Fruit fly (Drosophila melanogaster) whole organism, embryonic: ENCODE results near the gene wge.

Source experiments
- Ada2b ChIP-seq: fragments of 200-800 bp; sonication (Bioruptor generic); IDR thresholded peaks from 2 replicates; pipeline ENCODE4 v1.3.6; 2022; ENCODE audit warnings: missing biosample characterization, missing genetic modification characterization
- Atf-2 ChIP-seq: fragments of 200-800 bp; sonication (Bioruptor generic); optimal IDR thresholded peaks from 2 replicates; lab custom pipeline; 2016; ENCODE audit warnings: missing biosample characterization, missing genetic modification characterization
- B-H2 ChIP-seq: fragments of 200-800 bp; sonication (Bioruptor generic); optimal IDR thresholded peaks from 2 replicates; lab custom pipeline; 2018; ENCODE audit warnings: missing biosample characterization, mild to moderate bottlenecking, missing genetic modification characterization
- Bdp1 ChIP-seq: fragments of 200-800 bp; sonication (Bioruptor generic); optimal IDR thresholded peaks from 3 replicates; lab custom pipeline; 2016; ENCODE audit warnings: missing biosample characterization, missing genetic modification characterization
- CG10565 ChIP-seq: fragments of 200-800 bp; sonication (Bioruptor generic); optimal IDR thresholded peaks from 3 replicates; lab custom pipeline; 2016; ENCODE audit warnings: missing biosample characterization, mild to moderate bottlenecking, missing genetic modification characterization
- CG10959 ChIP-seq: fragments of 200-800 bp; sonication (Bioruptor generic); IDR thresholded peaks from 2 replicates; pipeline ENCODE4 v1.3.6; 2022; ENCODE audit warnings: missing biosample characterization, missing genetic modification characterization
- CG10979 ChIP-seq: fragments of 200-800 bp; sonication (Bioruptor generic); optimal IDR thresholded peaks from 2 replicates; lab custom pipeline; 2018; ENCODE audit warnings: missing biosample characterization, mild to moderate bottlenecking, missing genetic modification characterization, moderate library complexity
- CG11723 ChIP-seq: fragments of 200-800 bp; sonication (Bioruptor generic); optimal IDR thresholded peaks from 2 replicates; lab custom pipeline; 2017; ENCODE audit warnings: missing biosample characterization, mild to moderate bottlenecking, missing genetic modification characterization
- CG12071 ChIP-seq: fragments of 200-800 bp; sonication (Bioruptor generic); optimal IDR thresholded peaks from 3 replicates; lab custom pipeline; 2018; ENCODE audit warnings: missing biosample characterization, mild to moderate bottlenecking, missing genetic modification characterization
- CG12659 ChIP-seq: fragments of 200-800 bp; sonication (Bioruptor generic); optimal IDR thresholded peaks from 3 replicates; lab custom pipeline; 2017; ENCODE audit warnings: mild to moderate bottlenecking, missing biosample characterization, missing genetic modification reagents, missing genetic modification characterization
- CG14965 ChIP-seq: fragments of 200-800 bp; sonication (Bioruptor generic); optimal IDR thresholded peaks from 2 replicates; lab custom pipeline; 2016; ENCODE audit warnings: missing biosample characterization, missing genetic modification characterization, borderline replicate concordance
- CG15269 ChIP-seq: fragments of 200-800 bp; sonication (Bioruptor generic); optimal IDR thresholded peaks from 2 replicates; lab custom pipeline; 2018; ENCODE audit warnings: missing biosample characterization, mild to moderate bottlenecking, missing genetic modification characterization, moderate library complexity
- CG18476 ChIP-seq: fragments of 200-800 bp; sonication (Bioruptor generic); optimal IDR thresholded peaks from 2 replicates; lab custom pipeline; 2016; ENCODE audit warnings: missing biosample characterization, mild to moderate bottlenecking, missing genetic modification characterization
- CG18619 ChIP-seq: fragments of 200-800 bp; sonication (Bioruptor generic); optimal IDR thresholded peaks from 3 replicates; lab custom pipeline; 2017; ENCODE audit warnings: missing biosample characterization, mild to moderate bottlenecking, missing genetic modification characterization
- CG2116 ChIP-seq: fragments of 200-800 bp; sonication (Bioruptor generic); optimal IDR thresholded peaks from 3 replicates; lab custom pipeline; 2018; ENCODE audit warnings: missing biosample characterization, mild to moderate bottlenecking, missing genetic modification characterization
- CG2678 ChIP-seq: fragments of 200-800 bp; sonication (Bioruptor generic); optimal IDR thresholded peaks from 3 replicates; lab custom pipeline; 2019; ENCODE audit warnings: missing biosample characterization, mild to moderate bottlenecking, missing genetic modification characterization, moderate library complexity
- CG34376 ChIP-seq: fragments of 200-800 bp; sonication (Bioruptor generic); optimal IDR thresholded peaks from 2 replicates; lab custom pipeline; 2018; ENCODE audit warnings: missing biosample characterization, mild to moderate bottlenecking, missing genetic modification characterization
- CG7745 ChIP-seq: fragments of 200-800 bp; sonication (Bioruptor generic); optimal IDR thresholded peaks from 2 replicates; lab custom pipeline; 2018; ENCODE audit warnings: missing biosample characterization, mild to moderate bottlenecking, missing genetic modification characterization, moderate library complexity
- CG8359 ChIP-seq: fragments of 200-800 bp; sonication (Bioruptor generic); optimal IDR thresholded peaks from 2 replicates; lab custom pipeline; 2017; ENCODE audit warnings: missing biosample characterization, mild to moderate bottlenecking, missing genetic modification characterization, borderline replicate concordance
- CG8388 ChIP-seq: fragments of 200-800 bp; sonication (Bioruptor generic); optimal IDR thresholded peaks from 2 replicates; lab custom pipeline; 2019; ENCODE audit warnings: missing biosample characterization, mild to moderate bottlenecking, missing genetic modification characterization, moderate library complexity
- CG9797 ChIP-seq: fragments of 200-800 bp; sonication (Bioruptor generic); optimal IDR thresholded peaks from 3 replicates; lab custom pipeline; 2018; ENCODE audit warnings: missing biosample characterization, mild to moderate bottlenecking, missing genetic modification characterization
- CG9876 ChIP-seq: fragments of 200-800 bp; sonication (Bioruptor generic); optimal IDR thresholded peaks from 2 replicates; lab custom pipeline; 2016; ENCODE audit warnings: missing biosample characterization, missing genetic modification characterization
- D19B ChIP-seq: fragments of 200-800 bp; sonication (Bioruptor generic); optimal IDR thresholded peaks from 2 replicates; lab custom pipeline; 2017; ENCODE audit warnings: missing biosample characterization, mild to moderate bottlenecking, missing genetic modification characterization
- Dref ChIP-seq: fragments of 200-800 bp; sonication (Bioruptor generic); IDR thresholded peaks from 2 replicates; pipeline ENCODE4 v1.3.6; 2022; ENCODE audit warnings: missing biosample characterization, missing genetic modification characterization
- Hey ChIP-seq: fragments of 200-800 bp; sonication (Bioruptor generic); optimal IDR thresholded peaks from 3 replicates; lab custom pipeline; 2018; ENCODE audit warnings: missing biosample characterization, mild to moderate bottlenecking, missing genetic modification characterization
- Lhr ChIP-seq: fragments of 200-800 bp; sonication (Bioruptor generic); optimal IDR thresholded peaks from 3 replicates; lab custom pipeline; 2017; ENCODE audit warnings: mild to moderate bottlenecking, missing biosample characterization, missing genetic modification reagents, missing genetic modification characterization
- Myb ChIP-seq: fragments of 200-800 bp; sonication (Bioruptor generic); optimal IDR thresholded peaks from 2 replicates; lab custom pipeline; 2016; ENCODE audit warnings: missing biosample characterization, missing genetic modification characterization
- Nf-YB ChIP-seq: fragments of 200-800 bp; sonication (Bioruptor generic); optimal IDR thresholded peaks from 3 replicates; lab custom pipeline; 2019; ENCODE audit warnings: missing biosample characterization, mild to moderate bottlenecking, missing genetic modification characterization, moderate library complexity
- Pdp1 ChIP-seq, 2 experiments: fragments of 200-800 bp; sonication (Bioruptor generic); optimal IDR thresholded peaks; 3 replicates each; lab custom pipeline; 2016; ENCODE audit warnings: missing biosample characterization in 2 of 2, missing genetic modification characterization in 2 of 2, mild to moderate bottlenecking in 1 of 2, moderate library complexity in 1 of 2
- Sin3A ChIP-seq: fragments of >200 bp; optimal IDR thresholded peaks from 2 replicates; lab custom pipeline; 2018
- Sox100B ChIP-seq: fragments of 200-800 bp; sonication (Bioruptor generic); optimal IDR thresholded peaks from 3 replicates; lab custom pipeline; 2018; ENCODE audit warnings: missing biosample characterization, mild to moderate bottlenecking, missing genetic modification characterization
- Tbp ChIP-seq: fragments of >200 bp; optimal IDR thresholded peaks from 2 replicates; lab custom pipeline; 2018; ENCODE audit warnings: missing biosample characterization, missing genetic modification characterization
- Usf ChIP-seq: fragments of 200-800 bp; sonication (Bioruptor generic); optimal IDR thresholded peaks from 2 replicates; lab custom pipeline; 2017; ENCODE audit warnings: missing genotype, missing biosample characterization, missing genetic modification characterization
- cad ChIP-seq: fragments of >200 bp; optimal IDR thresholded peaks from 2 replicates; lab custom pipeline; 2017; ENCODE audit warnings: missing biosample characterization, missing genetic modification characterization
- croc ChIP-seq: fragments of 200-800 bp; sonication (Bioruptor generic); conservative IDR thresholded peaks from 3 replicates; pipeline ENCODE4 v1.3.6; 2022; ENCODE audit warnings: missing biosample characterization, missing genetic modification characterization
- emc ChIP-seq: fragments of 200-800 bp; sonication (Bioruptor generic); optimal IDR thresholded peaks from 2 replicates; lab custom pipeline; 2016; ENCODE audit warnings: missing biosample characterization, missing genetic modification characterization
- exex ChIP-seq: fragments of 200-800 bp; sonication (Bioruptor generic); optimal IDR thresholded peaks from 4 replicates; lab custom pipeline; 2018; ENCODE audit warnings: missing biosample characterization, mild to moderate bottlenecking, missing genetic modification characterization, moderate library complexity
- fd64A ChIP-seq: fragments of 200-800 bp; sonication (Bioruptor generic); optimal IDR thresholded peaks from 3 replicates; lab custom pipeline; 2018; ENCODE audit warnings: missing biosample characterization, mild to moderate bottlenecking, missing genetic modification characterization
- hkb ChIP-seq, 2 experiments: fragments of 200-800 bp in 1 of 2; fragments of >200 bp in 1 of 2; sonication (Bioruptor generic) in 1 of 2; IDR thresholded peaks in 1 of 2; optimal IDR thresholded peaks in 1 of 2; 2 replicates each; pipeline versions ENCODE4 v1.3.6 to Lab custom; 2017 to 2022; ENCODE audit warnings: missing biosample characterization in 1 of 2, missing genetic modification characterization in 1 of 2
- ro ChIP-seq: fragments of 200-800 bp; sonication (Bioruptor generic); IDR thresholded peaks from 2 replicates; pipeline ENCODE4 v1.3.6; 2022; ENCODE audit warnings: missing biosample characterization, missing genetic modification characterization
- sens-2 ChIP-seq: fragments of 200-800 bp; sonication (Bioruptor generic); IDR thresholded peaks from 2 replicates; pipeline ENCODE4 v1.3.6; 2022; ENCODE audit warnings: missing biosample characterization, missing genetic modification characterization
- slou ChIP-seq: fragments of 200-800 bp; sonication (Bioruptor generic); optimal IDR thresholded peaks from 3 replicates; lab custom pipeline; 2016; ENCODE audit warnings: missing biosample characterization, missing genetic modification characterization
- sna ChIP-seq: fragments of 200-800 bp; sonication (Bioruptor generic); IDR thresholded peaks from 2 replicates; pipeline ENCODE4 v1.3.6; 2022; ENCODE audit warnings: missing biosample characterization, missing genetic modification characterization; ENCODE audit not compliant: partially characterized antibody
- stc ChIP-seq: fragments of 200-800 bp; sonication (Bioruptor generic); IDR thresholded peaks from 2 replicates; pipeline ENCODE4 v1.3.6; 2022; ENCODE audit warnings: missing biosample characterization, missing genetic modification characterization
- tap ChIP-seq: fragments of 200-800 bp; optimal IDR thresholded peaks from 3 replicates; lab custom pipeline; 2019; ENCODE audit warnings: missing biosample characterization, mild to moderate bottlenecking, missing genetic modification characterization, moderate library complexity
- tll ChIP-seq, 2 experiments: fragments of 200-800 bp in 1 of 2; fragments of >200 bp in 1 of 2; sonication (Bioruptor generic) in 1 of 2; optimal IDR thresholded peaks; 2 replicates each; lab custom pipeline; 2017 to 2019; ENCODE audit warnings: missing biosample characterization in 2 of 2, missing genetic modification characterization in 2 of 2, mild to moderate bottlenecking in 1 of 2, moderate library complexity in 1 of 2
- tup ChIP-seq: fragments of 200-800 bp; sonication (Bioruptor generic); optimal IDR thresholded peaks from 2 replicates; lab custom pipeline; 2016; ENCODE audit warnings: missing biosample characterization, mild to moderate bottlenecking, missing genetic modification characterization, moderate library complexity
- twi ChIP-seq: fragments of 200-800 bp; optimal IDR thresholded peaks from 2 replicates; lab custom pipeline; 2019; ENCODE audit warnings: missing biosample characterization, mild to moderate bottlenecking, missing genetic modification characterization, moderate library complexity
- zfh1 ChIP-seq: fragments of 200-800 bp; sonication (Bioruptor generic); IDR thresholded peaks from 3 replicates; pipeline ENCODE4 v1.3.6; 2022; ENCODE audit warnings: missing biosample characterization, missing genetic modification characterization

The wge gene

DNA sequence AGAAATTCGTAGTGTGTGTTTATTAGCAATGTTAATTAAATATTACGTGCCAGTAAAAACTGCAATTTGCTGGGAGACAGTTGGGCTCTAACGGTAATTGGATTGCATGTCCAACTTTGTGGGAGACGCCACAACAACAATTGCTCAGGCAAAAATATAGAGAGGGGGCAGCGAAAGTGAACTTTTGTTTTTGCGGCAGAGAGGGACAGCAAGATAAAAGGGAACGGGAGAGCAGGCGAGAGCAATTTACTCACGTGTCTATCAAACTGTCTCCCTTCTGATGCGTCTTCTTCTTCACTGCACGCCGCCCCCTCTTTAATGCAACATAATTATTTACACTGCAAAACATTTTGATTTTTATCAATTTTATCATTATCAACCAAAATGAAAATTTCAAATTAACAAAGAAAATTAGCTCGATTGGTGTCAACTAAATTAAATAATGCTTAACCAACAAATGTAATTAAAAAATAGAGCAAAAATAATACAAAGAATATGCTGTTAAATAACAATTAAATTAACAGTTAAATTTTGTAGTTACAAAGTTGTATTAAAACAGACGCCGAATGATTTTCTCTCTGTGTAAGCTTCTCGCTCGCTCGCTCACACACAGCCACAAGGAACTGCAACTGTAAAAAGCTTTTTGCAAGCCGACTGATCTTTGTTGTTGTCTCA lies 53.5 kb downstream of the wge start (continued):
- TF ChIP-seq exex (peak; percentile 25), twi (tag; lab: Kevin White, UChicago) (peak; percentile 46), tll (GFP tag; optimal IDR thresholded peaks at IDR 0.05; lab: Kevin White, UChicago) (no peak), sna (GFP tag; lab: Robert Waterston, UW) (no peak), tap (tag; lab: Kevin White, UChicago) (peak; percentile 92), Lhr (GFP tag; lab: Kevin White, UChicago) (peak; percentile 52), Sin3A (lab: Kevin White, UChicago) (no peak), D19B (GFP tag; lab: Kevin White, UChicago) (peak; percentile 33), hkb (optimal IDR thresholded peaks at IDR 0.05; lab: Kevin White, UChicago) (no peak), hkb (GFP tag; IDR thresholded peaks at IDR 0.05; lab: Robert Waterston, UW) (peak; percentile 86), ro (peak; percentile 41; the same call in 1 of the 2 replicates), Tbp (no peak), croc (GFP tag; lab: Robert Waterston, UW) (peak; percentile 75), Bdp1 (GFP tag; lab: Kevin White, UChicago) (no peak), CG7745 (tag; lab: Kevin White, UChicago) (no peak), emc (GFP tag; lab: Kevin White, UChicago) (no peak), slou (GFP tag; lab: Kevin White, UChicago) (peak; percentile 49), Nf-YB (GFP tag; lab: Kevin White, UChicago) (peak; percentile 58), cad (GFP tag; lab: Kevin White, UChicago) (no peak), Myb (GFP tag; lab: Kevin White, UChicago) (peak; percentile 24), Usf (peak; percentile 24), CG10565 (GFP tag; lab: Kevin White, UChicago) (peak; percentile 13), B-H2 (GFP tag; lab: Kevin White, UChicago) (no peak), CG11723 (GFP tag; lab: Kevin White, UChicago) (peak; percentile 60), Ada2b (GFP tag; lab: Robert Waterston, UW) (peak; percentile 66), CG9797 (GFP tag; lab: Kevin White, UChicago) (peak; percentile 6), CG10979 (tag; lab: Kevin White, UChicago) (peak; percentile 97), CG9876 (GFP tag; lab: Kevin White, UChicago) (peak; percentile 28), Hey (tag; lab: Kevin White, UChicago) (no peak), sens-2 (GFP tag; lab: Robert Waterston, UW) (peak; percentile 73; the same call in 1 of the 2 replicates), Atf-2 (GFP tag; lab: Kevin White, UChicago) (peak; percentile 74), CG8359 (GFP tag; lab: Kevin White, UChicago) (peak; percentile 66), CG8388 (peak; percentile 84), fd64A (peak; percentile 23), CG34376 (GFP tag; lab: Kevin White, UChicago) (no peak), CG14965 (GFP tag; lab: Kevin White, UChicago) (no peak), CG2678 (tag; lab: Kevin White, UChicago) (peak; percentile 94), stc (peak; percentile 86), CG10959 (GFP tag; lab: Robert Waterston, UW) (peak; percentile 64), Sox100B (GFP tag; lab: Kevin White, UChicago) (peak; percentile 94), CG18476 (GFP tag; lab: Kevin White, UChicago) (peak; percentile 66), CG15269 (tag; lab: Kevin White, UChicago) (peak; percentile 68), CG18619 (GFP tag; lab: Kevin White, UChicago) (peak; percentile 69), zfh1 (peak; percentile 75), CG12071 (GFP tag; lab: Kevin White, UChicago) (peak; percentile 12), Dref (GFP tag; lab: Robert Waterston, UW) (no peak), CG12659 (GFP tag; lab: Kevin White, UChicago) (peak; percentile 62), Pdp1 (GFP tag; optimal IDR thresholded peaks at IDR 0.05; lab: Kevin White, UChicago) (peak; percentile 62 to 69), tup (no peak), CG2116 (peak; percentile 45)
